Worm (Caenorhabditis elegans) whole organism, L1 larva: Measurements from ENCODE around the gene clec-136.

Experiments used
- aha-1 ChIP-seq: fragments of 150-350 bp; optimal IDR thresholded peaks from 2 replicates; lab custom pipeline; 2014; ENCODE audit warnings: missing biosample characterization, missing genetic modification characterization
- dpl-1 ChIP-seq, 3 experiments: fragments of 150-350 bp in 2 of 3; sonication (generic microtip) in 1 of 3; optimal IDR thresholded peaks; 2 replicates each; lab custom pipeline; 2014 to 2017; ENCODE audit warnings: missing biosample characterization in 3 of 3, missing genetic modification characterization in 3 of 3, missing genetic modification reagents in 3 of 3
- irx-1 ChIP-seq: sonication (generic microtip); optimal IDR thresholded peaks from 2 replicates; lab custom pipeline; 2016; ENCODE audit warnings: missing genetic modification characterization, missing compliant biosample characterization
- lin-15B ChIP-seq: fragments of 150-350 bp; sonication (generic microtip); optimal IDR thresholded peaks from 3 replicates; lab custom pipeline; 2014; ENCODE audit warnings: missing biosample characterization, missing genetic modification characterization
- lin-39 ChIP-seq: fragments of 150-350 bp; optimal IDR thresholded peaks from 2 replicates; lab custom pipeline; 2014; ENCODE audit warnings: missing biosample characterization, missing genetic modification reagents, missing genetic modification characterization
- nhr-28 ChIP-seq: fragments of 150-350 bp; optimal IDR thresholded peaks from 2 replicates; lab custom pipeline; 2014; ENCODE audit warnings: missing biosample characterization, missing genetic modification characterization
- nhr-77 ChIP-seq: fragments of 150-350 bp; optimal IDR thresholded peaks from 2 replicates; lab custom pipeline; 2014; ENCODE audit warnings: missing biosample characterization, missing genetic modification characterization
- skn-1 ChIP-seq: fragments of 150-350 bp; optimal IDR thresholded peaks from 2 replicates; lab custom pipeline; 2014; ENCODE audit warnings: missing biosample characterization, missing genetic modification characterization
- snpc-4 ChIP-seq: fragments of 150-350 bp; optimal IDR thresholded peaks from 2 replicates; lab custom pipeline; 2014; ENCODE audit warnings: missing biosample characterization, missing genetic modification characterization

ce11 chrII:4638241-4638640, 21.9 kb upstream of the clec-136 start, which contains the start of gene che-10:
- TF ChIP-seq skn-1 (tag; lab: Kevin White, UChicago) (no peak), lin-39 (tag; lab: Kevin White, UChicago) (no peak), snpc-4 (no peak), aha-1 (tag; lab: Kevin White, UChicago) (no peak), dpl-1 (GFP tag; optimal IDR thresholded peaks at IDR 0.05; lab: Kevin White, UChicago) (no peak), nhr-28 (tag; lab: Kevin White, UChicago) (no peak), irx-1 (tag; lab: Kevin White, UChicago) (no peak), lin-15B (no peak), nhr-77 (tag; lab: Kevin White, UChicago) (no peak)
